Worm (Caenorhabditis elegans) whole organism, L3 larva: ENCODE measurements around the gene K03B8.4.

ENCODE experiments used
- R02D3.7 ChIP-seq: fragments of 150-350 bp; optimal IDR thresholded peaks from 2 replicates; lab custom pipeline; 2014; ENCODE audit warnings: missing biosample characterization, missing genetic modification characterization
- ama-1 ChIP-seq: fragments of 150-350 bp; optimal IDR thresholded peaks from 2 replicates; lab custom pipeline; 2018
- ceh-28 ChIP-seq: fragments of 150-350 bp; optimal IDR thresholded peaks from 2 replicates; lab custom pipeline; 2014; ENCODE audit warnings: missing biosample characterization, missing genetic modification reagents, missing genetic modification characterization
- ceh-9 ChIP-seq: sonication (generic microtip); optimal IDR thresholded peaks from 2 replicates; lab custom pipeline; 2018; ENCODE audit warnings: missing biosample characterization, missing genetic modification characterization
- egl-27 ChIP-seq: sonication (generic microtip); optimal IDR thresholded peaks from 4 replicates; lab custom pipeline; 2017; ENCODE audit warnings: missing biosample characterization, missing genetic modification reagents, missing genetic modification characterization
- nhr-11 ChIP-seq: fragments of 150-350 bp; optimal IDR thresholded peaks from 2 replicates; lab custom pipeline; 2014; ENCODE audit warnings: missing biosample characterization, missing genetic modification characterization
- nhr-237 ChIP-seq: fragments of 150-350 bp; optimal IDR thresholded peaks from 2 replicates; lab custom pipeline; 2014; ENCODE audit warnings: missing biosample characterization, missing genetic modification characterization
- nhr-28 ChIP-seq: fragments of 150-350 bp; optimal IDR thresholded peaks from 2 replicates; lab custom pipeline; 2014; ENCODE audit warnings: missing biosample characterization, missing genetic modification characterization
- nhr-76 ChIP-seq: fragments of 150-350 bp; sonication (generic microtip); optimal IDR thresholded peaks from 5 replicates; lab custom pipeline; 2014; ENCODE audit warnings: missing biosample characterization, missing genetic modification characterization
- pqm-1 ChIP-seq: fragments of 150-350 bp; optimal IDR thresholded peaks from 2 replicates; lab custom pipeline; 2017; ENCODE audit warnings: missing biosample characterization, missing genetic modification characterization, inconsistent platforms
- snpc-4 ChIP-seq: fragments of 150-350 bp; optimal IDR thresholded peaks from 2 replicates; lab custom pipeline; 2014; ENCODE audit warnings: missing biosample characterization, missing genetic modification characterization
- unc-62 ChIP-seq: fragments of 150-350 bp; sonication (generic microtip); optimal IDR thresholded peaks from 4 replicates; lab custom pipeline; 2014; ENCODE audit warnings: missing biosample characterization, missing genetic modification reagents, missing genetic modification characterization
- ztf-4 ChIP-seq: fragments of 150-350 bp; optimal IDR thresholded peaks from 2 replicates; lab custom pipeline; 2014; ENCODE audit warnings: missing biosample characterization, missing genetic modification characterization

DNA sequence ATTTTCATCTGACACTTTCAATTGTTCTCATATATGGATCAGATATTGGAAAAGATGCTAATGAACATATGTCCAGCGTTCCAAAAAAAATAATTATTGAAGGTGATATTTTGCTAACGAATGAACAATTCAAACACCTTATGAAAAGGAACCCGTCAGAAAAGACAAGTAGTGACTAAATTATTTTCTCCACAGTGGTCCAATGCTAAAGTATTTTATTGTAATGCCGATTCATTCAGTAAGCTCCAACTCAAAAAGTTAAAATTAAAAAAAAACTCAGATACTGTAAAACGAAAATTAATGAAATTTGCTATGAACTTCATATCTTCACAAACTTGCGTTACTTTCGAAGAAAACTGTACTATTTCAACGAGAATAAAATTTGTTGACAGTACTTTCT, 2.9 kb downstream of the K03B8.4 start, which contains the start of gene nas-16:
- TF ChIP-seq nhr-11 (tag; lab: Kevin White, UChicago) (no peak), nhr-28 (tag; lab: Kevin White, UChicago) (no peak), ama-1 (lab: Kevin White, UChicago) (no peak), ztf-4 (tag; lab: Kevin White, UChicago) (no peak), unc-62 (GFP tag; lab: Kevin White, UChicago) (no peak), ceh-28 (tag; lab: Kevin White, UChicago) (no peak), nhr-237 (tag; lab: Kevin White, UChicago) (no peak), R02D3.7 (no peak), ceh-9 (tag; lab: Kevin White, UChicago) (no peak), snpc-4 (no peak), nhr-76 (tag; lab: Kevin White, UChicago) (no peak), egl-27 (tag; lab: Kevin White, UChicago) (no peak), pqm-1 (tag; lab: Kevin White, UChicago) (no peak)
